Fruit fly (Drosophila melanogaster): ENCODE results near the gene Lcp65Ae.

Lcp65Ae gene

dm6 chr3L:6161997-6162396, 24.1 kb upstream of the Lcp65Ae start:
- no peak for TF ChIP-seq Dfd (GFP tag; optimal IDR thresholded peaks at IDR 0.05)
- TF ChIP-seq lola (GFP tag; optimal IDR thresholded peaks at IDR 0.05), result no peak
- no peak for TF ChIP-seq Dif (GFP tag; optimal IDR thresholded peaks at IDR 0.05; ENCODE audit: partially characterized antibody)
- TF ChIP-seq OdsH (GFP tag; optimal IDR thresholded peaks at IDR 0.05), result no peak
- TF ChIP-seq usp (GFP tag; optimal IDR thresholded peaks at IDR 0.05), result no peak
- no peak for TF ChIP-seq CG32264 (GFP tag; optimal IDR thresholded peaks at IDR 0.05)
- TF ChIP-seq Hnf4 (GFP tag; optimal IDR thresholded peaks at IDR 0.05), result no peak

DNA sequence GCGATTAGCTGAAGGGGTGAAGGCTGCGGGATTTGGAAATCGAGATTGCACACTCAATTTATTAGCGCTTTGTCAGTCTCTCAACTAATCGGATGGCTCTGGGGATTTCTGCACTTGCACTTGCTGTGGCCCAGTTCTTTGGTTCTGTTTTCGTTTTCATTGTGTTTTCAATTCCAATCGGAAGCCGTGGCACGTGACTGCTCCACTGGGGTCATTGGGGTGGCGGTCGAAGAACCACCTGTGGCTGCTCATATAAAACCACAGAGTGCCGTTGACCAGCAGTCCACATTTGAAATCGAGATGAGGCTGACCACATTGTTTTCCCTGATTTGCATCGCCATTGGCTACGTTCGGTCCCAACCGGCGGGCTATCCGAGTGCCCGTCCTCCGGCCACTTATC, 22.6 kb upstream of the Lcp65Ae start, which contains the start of gene Cpr65Az:
TSS of gene Cpr65Az (plus strand) at position 301 of the 400 bp plus-strand sequence.
- TF ChIP-seq br (GFP tag; optimal IDR thresholded peaks at IDR 0.05) (no peak), N (GFP tag; optimal IDR thresholded peaks at IDR 0.05) (no peak), Abd-B (GFP tag; optimal IDR thresholded peaks at IDR 0.05) (no peak), Dfd (GFP tag; optimal IDR thresholded peaks at IDR 0.05) (no peak), Mio (GFP tag; optimal IDR thresholded peaks at IDR 0.05) (no peak), sv (GFP tag; optimal IDR thresholded peaks at IDR 0.05) (no peak), jim (GFP tag; optimal IDR thresholded peaks at IDR 0.05) (no peak), psq (GFP tag; optimal IDR thresholded peaks at IDR 0.05) (no peak), lola (GFP tag; optimal IDR thresholded peaks at IDR 0.05) (no peak), Hr78 (GFP tag; optimal IDR thresholded peaks at IDR 0.05) (no peak), dmrt93B (GFP tag; optimal IDR thresholded peaks at IDR 0.05) (no peak), Rel (GFP tag; optimal IDR thresholded peaks at IDR 0.05) (no peak), Rel (tag; optimal IDR thresholded peaks at IDR 0.05) (no peak), tai (GFP tag; optimal IDR thresholded peaks at IDR 0.05) (no peak), GATAd (GFP tag; optimal IDR thresholded peaks at IDR 0.05) (no peak), dl (GFP tag; optimal IDR thresholded peaks at IDR 0.05; ENCODE audit: insufficient read depth in 1 of 2, partially characterized antibody in 2 of 2) (no peak), CG9705 (GFP tag; optimal IDR thresholded peaks at IDR 0.05) (no peak), h (GFP tag; optimal IDR thresholded peaks at IDR 0.05) (no peak), Vsx2 (GFP tag; optimal IDR thresholded peaks at IDR 0.05; ENCODE audit: partially characterized antibody) (no peak), Jra (GFP tag; optimal IDR thresholded peaks at IDR 0.05) (no peak)

DNA sequence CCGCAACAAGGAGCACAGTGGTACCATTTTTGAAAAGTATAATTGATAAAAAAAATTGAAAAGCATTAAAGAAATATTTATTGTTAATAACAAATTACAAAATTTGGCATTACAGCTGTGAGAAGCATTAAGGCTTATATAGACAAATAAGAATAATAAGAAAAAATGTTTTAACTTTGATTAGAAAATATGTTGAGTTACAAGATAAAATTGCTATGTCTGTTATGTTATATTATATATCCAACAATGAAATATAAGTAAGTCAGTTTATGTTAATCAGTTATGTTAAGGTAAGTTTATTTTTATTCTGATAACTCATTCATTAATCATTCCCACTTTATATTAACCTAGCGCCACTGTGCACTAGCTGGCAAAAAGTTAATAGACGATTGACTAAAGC, 21.9 kb upstream of the Lcp65Ae start:
- no peak for TF ChIP-seq CrebA (GFP tag; optimal IDR thresholded peaks at IDR 0.05; ENCODE audit: borderline replicate concordance)
- TF ChIP-seq Rel (GFP tag; optimal IDR thresholded peaks at IDR 0.05), result no peak
- no peak for TF ChIP-seq Rel (tag; optimal IDR thresholded peaks at IDR 0.05)
- TF ChIP-seq Jra (GFP tag; optimal IDR thresholded peaks at IDR 0.05), result no peak
- TF ChIP-seq Myc (optimal IDR thresholded peaks at IDR 0.05), result no peak
- no peak for TF ChIP-seq jim (GFP tag; optimal IDR thresholded peaks at IDR 0.05)

- TF ChIP-seq jim (GFP tag; optimal IDR thresholded peaks at IDR 0.05) (no peak), pan (optimal IDR thresholded peaks at IDR 0.05) (no peak), h (GFP tag; optimal IDR thresholded peaks at IDR 0.05) (no peak), Mio (GFP tag; optimal IDR thresholded peaks at IDR 0.05) (no peak), Vsx2 (GFP tag; optimal IDR thresholded peaks at IDR 0.05; ENCODE audit: partially characterized antibody) (no peak), woc (GFP tag; optimal IDR thresholded peaks at IDR 0.05) (no peak), Sp1 (GFP tag; optimal IDR thresholded peaks at IDR 0.05) (no peak), Jra (GFP tag; optimal IDR thresholded peaks at IDR 0.05) (no peak), Rel (GFP tag; optimal IDR thresholded peaks at IDR 0.05) (no peak), Rel (tag; optimal IDR thresholded peaks at IDR 0.05) (no peak), GATAd (GFP tag; optimal IDR thresholded peaks at IDR 0.05) (no peak), foxo (GFP tag; optimal IDR thresholded peaks at IDR 0.05) (no peak), N (GFP tag; optimal IDR thresholded peaks at IDR 0.05) (no peak), CrebA (GFP tag; optimal IDR thresholded peaks at IDR 0.05; ENCODE audit: borderline replicate concordance) (no peak), lola (GFP tag; optimal IDR thresholded peaks at IDR 0.05) (no peak), psq (GFP tag; optimal IDR thresholded peaks at IDR 0.05) (no peak), Dfd (GFP tag; optimal IDR thresholded peaks at IDR 0.05) (no peak), Hr83 (GFP tag; optimal IDR thresholded peaks at IDR 0.05; ENCODE audit: poor library complexity, severe bottlenecking) (no peak), Dif (GFP tag; optimal IDR thresholded peaks at IDR 0.05; ENCODE audit: partially characterized antibody) (no peak)
These were observed 20.6 kb upstream of the Lcp65Ae start, which contains the start of gene Cpr65Ay for dm6 chr3L:6158530-6158929. Gene Cpr65Ay, minus strand, starts transcription at chr3L:6158630.

All from whole organism, wandering third instar larva.